Worm (Caenorhabditis elegans): ENCODE results near the gene C05C10.8.

- TF ChIP-seq ZK546.5 (tag; optimal IDR thresholded peaks at IDR 0.05) (no peak), zag-1 (tag; optimal IDR thresholded peaks at IDR 0.05) (no peak), mdl-1 (tag; optimal IDR thresholded peaks at IDR 0.05) (no peak), gmeb-1 (tag; optimal IDR thresholded peaks at IDR 0.05) (no peak), snpc-4 (tag; optimal IDR thresholded peaks at IDR 0.05) (no peak), elt-3 (tag; optimal IDR thresholded peaks at IDR 0.05) (no peak), nhr-129 (tag; optimal IDR thresholded peaks at IDR 0.05) (no peak), unc-39 (tag; optimal IDR thresholded peaks at IDR 0.05) (no peak), egl-27 (tag; optimal IDR thresholded peaks at IDR 0.05) (no peak), unc-55 (GFP tag; optimal IDR thresholded peaks at IDR 0.05) (no peak), alr-1 (tag; optimal IDR thresholded peaks at IDR 0.05) (no peak), fos-1 (tag; optimal IDR thresholded peaks at IDR 0.05) (no peak), ztf-11 (tag; optimal IDR thresholded peaks at IDR 0.05) (no peak), nhr-10 (tag; optimal IDR thresholded peaks at IDR 0.05) (no peak)
These were observed 13.3 kb downstream of the C05C10.8 start for ce11 chrII:9904459-9904858.
